Worm (Caenorhabditis elegans): ENCODE results near the gene C14C6.2.

Gene C14C6.2

ce11 chrV:556055-556454, 6.9 kb upstream of the C14C6.2 start, which contains the start of gene srx-8:
srx-8 (minus strand) TSS chrV:556155.
- TF ChIP-seq dao-5 (tag; optimal IDR thresholded peaks at IDR 0.05) (no peak), him-1 (tag; optimal IDR thresholded peaks at IDR 0.05) (no peak), W03F9.2 (tag; optimal IDR thresholded peaks at IDR 0.05) (no peak)

- TF ChIP-seq dao-5 (tag; optimal IDR thresholded peaks at IDR 0.05) (no peak), him-1 (tag; optimal IDR thresholded peaks at IDR 0.05) (no peak), W03F9.2 (tag; optimal IDR thresholded peaks at IDR 0.05) (no peak)
Observed at ce11 chrV:559940-560339, 3.0 kb upstream of the C14C6.2 start, which contains the start of gene srx-7. srx-7 (plus strand) TSS chrV:560195.

ce11 chrV:565984-566383, 3.0 kb downstream of the C14C6.2 start, which contains the start of gene sri-73:
sri-73 (minus strand) TSS chrV:566084.
- TF ChIP-seq W03F9.2 (tag; optimal IDR thresholded peaks at IDR 0.05) (no peak), dao-5 (tag; optimal IDR thresholded peaks at IDR 0.05) (no peak), him-1 (tag; optimal IDR thresholded peaks at IDR 0.05) (no peak)

- no peak for TF ChIP-seq him-1 (tag; optimal IDR thresholded peaks at IDR 0.05)
- no peak for TF ChIP-seq dao-5 (tag; optimal IDR thresholded peaks at IDR 0.05)
- TF ChIP-seq W03F9.2 (tag; optimal IDR thresholded peaks at IDR 0.05) = no peak
Observed at ce11 chrV:568105-568504, 5.2 kb downstream of the C14C6.2 start, which contains the start of gene sri-72. sri-72 (minus strand) TSS chrV:568205.

- TF ChIP-seq W03F9.2 (tag; optimal IDR thresholded peaks at IDR 0.05) (no peak), dao-5 (tag; optimal IDR thresholded peaks at IDR 0.05) (no peak), him-1 (tag; optimal IDR thresholded peaks at IDR 0.05) (no peak)
Observed at ce11 chrV:574639-575038, 11.7 kb downstream of the C14C6.2 start, which contains the start of gene C14C6.13. C14C6.13 (minus strand) TSS chrV:574739.

ce11 chrV:576070-576469, 13.1 kb downstream of the C14C6.2 start, which contains the start of gene K06H6.5:
K06H6.5 (plus strand) TSS chrV:576370.
- TF ChIP-seq him-1 (tag; optimal IDR thresholded peaks at IDR 0.05) = no peak
- no peak for TF ChIP-seq dao-5 (tag; optimal IDR thresholded peaks at IDR 0.05)
- TF ChIP-seq W03F9.2 (tag; optimal IDR thresholded peaks at IDR 0.05) = no peak

ce11 chrV:576918-577317, 14.0 kb downstream of the C14C6.2 start:
- TF ChIP-seq W03F9.2 (tag; optimal IDR thresholded peaks at IDR 0.05) (no peak), dao-5 (tag; optimal IDR thresholded peaks at IDR 0.05) (no peak), him-1 (tag; optimal IDR thresholded peaks at IDR 0.05) (no peak)

- TF ChIP-seq dao-5 (tag; optimal IDR thresholded peaks at IDR 0.05) (no peak), W03F9.2 (tag; optimal IDR thresholded peaks at IDR 0.05) (no peak), him-1 (tag; optimal IDR thresholded peaks at IDR 0.05) (no peak)
Observed at ce11 chrV:578977-579376, 16.0 kb downstream of the C14C6.2 start, which contains the start of gene K06H6.4. K06H6.4 (plus strand) TSS chrV:579277.

- no peak for TF ChIP-seq him-1 (tag; optimal IDR thresholded peaks at IDR 0.05)
- no peak for TF ChIP-seq dao-5 (tag; optimal IDR thresholded peaks at IDR 0.05)
- no peak for TF ChIP-seq W03F9.2 (tag; optimal IDR thresholded peaks at IDR 0.05)
Observed at ce11 chrV:581616-582015, 18.7 kb downstream of the C14C6.2 start, which contains the start of gene nstp-7. nstp-7 (plus strand) TSS chrV:581916.

ce11 chrV:585472-585871, 22.5 kb downstream of the C14C6.2 start, which contains the start of gene K06H6.2:
K06H6.2 (plus strand) TSS chrV:585772.
- TF ChIP-seq W03F9.2 (tag; optimal IDR thresholded peaks at IDR 0.05) (no peak), him-1 (tag; optimal IDR thresholded peaks at IDR 0.05) (no peak), dao-5 (tag; optimal IDR thresholded peaks at IDR 0.05) (no peak)

ce11 chrV:587818-588217, 24.9 kb downstream of the C14C6.2 start, which contains the start of gene K06H6.1:
K06H6.1 (plus strand) TSS chrV:588118.
- TF ChIP-seq dao-5 (tag; optimal IDR thresholded peaks at IDR 0.05) (no peak), W03F9.2 (tag; optimal IDR thresholded peaks at IDR 0.05) (no peak), him-1 (tag; optimal IDR thresholded peaks at IDR 0.05) (no peak)

ce11 chrV:590182-590581, 27.2 kb downstream of the C14C6.2 start, which contains the start of gene ZK488.6:
ZK488.6 (plus strand) TSS chrV:590482.
- TF ChIP-seq dao-5 (tag; optimal IDR thresholded peaks at IDR 0.05) (no peak), him-1 (tag; optimal IDR thresholded peaks at IDR 0.05) (no peak), W03F9.2 (tag; optimal IDR thresholded peaks at IDR 0.05) (no peak)

ce11 chrV:592959-593358, 30.0 kb downstream of the C14C6.2 start, which contains the start of gene ZK488.5:
ZK488.5 (plus strand) TSS chrV:593259.
- TF ChIP-seq W03F9.2 (tag; optimal IDR thresholded peaks at IDR 0.05) = no peak
- no peak for TF ChIP-seq dao-5 (tag; optimal IDR thresholded peaks at IDR 0.05)
- TF ChIP-seq him-1 (tag; optimal IDR thresholded peaks at IDR 0.05) = no peak

ce11 chrV:596923-597322, 34.0 kb downstream of the C14C6.2 start:
- TF ChIP-seq dao-5 (tag; optimal IDR thresholded peaks at IDR 0.05) (no peak), him-1 (tag; optimal IDR thresholded peaks at IDR 0.05) (no peak), W03F9.2 (tag; optimal IDR thresholded peaks at IDR 0.05) (no peak)

ce11 chrV:597823-598222, 34.9 kb downstream of the C14C6.2 start:
- TF ChIP-seq him-1 (tag; optimal IDR thresholded peaks at IDR 0.05) (no peak), W03F9.2 (tag; optimal IDR thresholded peaks at IDR 0.05) (no peak), dao-5 (tag; optimal IDR thresholded peaks at IDR 0.05) (no peak)

Measured in whole organism, L4/young adult.